Fruit fly (Drosophila melanogaster): ENCODE measurements around the gene CG5674.

The CG5674 gene

DNA sequence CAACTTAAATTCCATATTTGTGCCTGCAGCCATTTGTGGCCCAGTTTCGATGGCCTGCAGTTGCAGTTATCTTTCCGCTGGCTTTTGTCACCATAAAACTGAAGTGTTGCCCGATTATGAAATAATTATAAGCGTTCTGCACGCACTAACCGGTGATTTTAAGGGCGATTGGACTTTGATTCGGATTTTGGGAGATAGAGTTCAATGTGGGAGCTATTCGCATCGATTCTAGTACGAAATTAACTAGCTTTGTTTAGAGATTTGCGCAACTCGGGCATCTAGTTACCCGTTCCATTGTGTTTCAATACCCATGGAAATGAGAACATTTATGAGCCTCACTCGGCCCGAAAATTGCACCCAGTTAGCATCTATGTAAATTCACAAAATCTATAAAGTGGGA lies 43.1 kb downstream of the CG5674 start, which contains the start of gene CG5693:
TSS of gene CG5693 (plus strand) at position 301 of the 400 bp plus-strand sequence.
- TF ChIP-seq CG8478 (optimal IDR thresholded peaks at IDR 0.05): no peak
- TF ChIP-seq CTCF (optimal IDR thresholded peaks at IDR 0.05): no peak

DNA sequence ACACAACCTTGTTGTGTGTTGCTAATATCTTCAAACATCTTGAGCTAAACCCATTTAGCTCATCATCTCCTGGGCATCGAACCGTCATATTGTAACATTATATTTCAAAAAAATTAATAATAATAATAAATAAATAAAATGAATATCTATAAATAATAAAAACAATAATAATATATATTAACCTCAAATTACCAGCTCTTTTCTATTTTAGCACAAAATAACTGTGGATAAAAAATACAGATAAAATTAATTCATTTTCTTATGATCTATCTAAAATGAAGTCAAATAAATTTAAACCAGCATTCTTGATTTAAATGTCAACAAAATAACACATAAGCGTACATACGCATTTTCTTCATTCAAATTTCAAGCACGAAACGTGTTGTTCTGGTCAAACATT lies 43.9 kb downstream of the CG5674 start, which contains the start of gene CG42659:
TSS of gene CG42659 (plus strand) at position 301 of the 400 bp plus-strand sequence.
- TF ChIP-seq CG8478 (optimal IDR thresholded peaks at IDR 0.05): no peak
- TF ChIP-seq CTCF (optimal IDR thresholded peaks at IDR 0.05): no peak

DNA sequence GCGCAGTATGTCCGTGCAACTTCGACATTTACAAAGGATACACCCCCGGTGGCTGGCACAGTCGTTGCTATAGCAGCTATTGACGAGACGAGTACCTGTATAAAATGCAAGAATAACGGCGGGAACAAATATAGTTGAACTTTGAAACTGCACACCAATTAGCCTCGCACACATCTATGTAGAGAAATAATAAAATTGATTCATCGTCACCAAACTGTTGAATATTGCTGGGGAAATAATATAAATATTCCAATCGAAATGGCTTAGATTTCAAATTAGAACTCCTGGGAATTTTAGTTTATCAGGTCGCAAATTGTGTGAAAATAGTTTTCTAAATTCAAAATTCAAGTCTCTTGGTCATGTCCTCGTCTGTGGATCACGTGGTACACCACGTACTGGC lies 44.5 kb downstream of the CG5674 start, which contains the start of the genes CG42634 and CG42635:
TSS of gene CG42634 (plus strand) at position 301 of the 400 bp plus-strand sequence.
TSS of gene CG42635 (plus strand) at position 301 of the 400 bp plus-strand sequence.
- no peak for TF ChIP-seq CTCF (optimal IDR thresholded peaks at IDR 0.05)
- TF ChIP-seq CG8478 (optimal IDR thresholded peaks at IDR 0.05): no peak

DNA sequence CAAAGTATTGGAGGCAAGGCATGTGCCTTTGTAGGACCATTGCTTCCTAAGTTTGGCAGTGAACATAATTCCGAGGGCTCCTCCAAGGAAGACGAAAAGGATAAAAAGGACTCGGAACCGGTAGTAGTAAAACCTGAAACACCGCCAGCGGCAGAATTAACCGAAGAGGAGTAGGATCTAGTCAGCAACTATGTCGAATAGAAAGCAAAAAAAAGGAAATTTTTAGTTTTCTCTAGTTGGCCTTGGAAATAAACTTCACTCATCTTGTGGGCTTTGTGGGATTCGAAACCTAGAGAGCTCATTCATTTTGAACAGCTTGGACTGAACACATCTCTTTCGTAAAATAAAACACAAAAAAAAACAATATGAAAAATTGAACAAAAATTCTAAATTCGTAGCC lies 45.5 kb downstream of the CG5674 start, which contains the start of gene CG31740:
TSS of gene CG31740 (plus strand) at position 301 of the 400 bp plus-strand sequence.
- TF ChIP-seq CTCF (optimal IDR thresholded peaks at IDR 0.05) (no peak), CG8478 (optimal IDR thresholded peaks at IDR 0.05) (no peak)

DNA sequence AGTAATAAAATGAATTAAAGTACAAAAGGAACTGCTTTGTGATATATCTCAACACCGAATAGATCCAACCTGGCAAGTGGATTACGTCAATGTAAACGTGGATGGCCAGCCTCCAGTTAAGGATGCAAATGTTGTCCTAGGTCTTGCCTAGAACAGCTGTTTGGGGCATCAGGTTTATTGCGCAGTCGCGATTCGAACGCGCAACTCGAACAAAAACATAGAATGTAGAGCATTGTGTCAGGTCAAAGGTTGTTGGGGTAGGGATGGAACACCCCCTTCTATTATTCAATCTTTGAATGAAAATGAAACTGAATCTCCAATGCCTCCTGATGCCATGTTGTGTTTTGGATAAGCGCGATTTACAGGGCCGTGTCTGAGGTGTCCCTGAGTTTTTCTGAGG lies 46.5 kb downstream of the CG5674 start:
- TF ChIP-seq CG8478 (optimal IDR thresholded peaks at IDR 0.05): no peak
- TF ChIP-seq CTCF (optimal IDR thresholded peaks at IDR 0.05): no peak

DNA sequence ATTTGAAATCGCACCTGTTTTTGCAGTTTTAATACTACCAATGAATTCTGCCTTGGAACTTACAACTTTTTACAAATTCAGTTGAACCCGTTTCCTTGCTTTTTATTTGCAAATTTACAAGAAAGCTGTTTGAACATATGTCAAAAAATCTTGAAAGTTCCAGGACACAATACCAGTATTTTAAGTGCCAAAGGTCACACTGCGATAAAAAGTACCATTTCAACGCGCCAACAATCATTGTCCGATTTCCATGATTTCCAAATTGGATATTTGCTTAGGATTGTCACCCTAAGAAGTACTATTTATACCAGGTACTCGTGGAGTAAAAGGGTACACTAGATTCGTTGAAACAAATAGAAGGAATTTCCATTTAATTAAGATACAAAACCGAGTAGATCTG lies 48.2 kb downstream of the CG5674 start, which contains the start of gene elfless:
TSS of gene elfless (minus strand) at position 101 of the 400 bp plus-strand sequence.
- TF ChIP-seq CTCF (optimal IDR thresholded peaks at IDR 0.05) (no peak), CG8478 (optimal IDR thresholded peaks at IDR 0.05) (no peak)

DNA sequence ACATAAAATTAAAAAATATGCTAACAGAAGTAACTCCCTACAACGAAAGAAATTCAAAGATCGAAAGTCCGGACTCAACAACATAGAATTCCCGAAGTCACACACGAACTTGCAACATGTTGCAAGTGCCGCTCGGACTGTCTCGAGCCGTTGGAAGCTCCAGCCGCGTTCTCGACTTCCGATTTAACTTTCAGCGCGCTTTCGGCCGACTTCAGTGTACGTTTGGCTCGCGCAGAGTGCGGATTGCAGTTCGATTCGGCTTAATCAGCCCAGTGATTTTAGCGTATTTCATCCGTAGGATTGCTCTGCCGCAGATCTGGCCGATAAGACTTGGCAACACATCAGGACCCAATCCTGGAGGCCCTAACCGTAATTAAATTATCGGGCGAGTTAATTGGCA lies 49.0 kb downstream of the CG5674 start, which contains the start of gene rdo:
TSS of gene rdo (plus strand) at position 213 of the 400 bp plus-strand sequence.
- TF ChIP-seq CTCF (optimal IDR thresholded peaks at IDR 0.05) (no peak), CG8478 (optimal IDR thresholded peaks at IDR 0.05) (no peak)

Data from S2 (cell line).